Fruit fly (Drosophila melanogaster): ENCODE data around the gene Rsph9.

The Rsph9 gene

dm6 chr2L:17421366-17421765 lies 8.9 kb upstream of the Rsph9 start:
- TF ChIP-seq sens (GFP tag) (peak; percentile 54), Bteb2 (GFP tag; optimal IDR thresholded peaks at IDR 0.05) (no peak), Hr3 (GFP tag; optimal IDR thresholded peaks at IDR 0.05) (peak; percentile 3), pan (optimal IDR thresholded peaks at IDR 0.05) (no peak), pan (GFP tag; optimal IDR thresholded peaks at IDR 0.05 in 1 of 2, IDR thresholded peaks at IDR 0.05 in 1 of 2) (peak in 1 of 2 experiments; percentile 44), Optix (GFP tag; IDR thresholded peaks at IDR 0.05) (no peak), CG17361 (GFP tag; IDR thresholded peaks at IDR 0.05) (peak; percentile 36; the same call in 1 of the 3 replicates), ATbp (GFP tag; optimal IDR thresholded peaks at IDR 0.05) (no peak), Oli (tag; optimal IDR thresholded peaks at IDR 0.05) (peak; percentile 47), Fer3 (tag; optimal IDR thresholded peaks at IDR 0.05) (peak; percentile 10), CG6689 (GFP tag; IDR thresholded peaks at IDR 0.05) (0 out of 2 replicates have a peak, but pooled peaks have one; percentile 15), B-H1 (GFP tag; IDR thresholded peaks at IDR 0.05) (no peak), CG14014 (GFP tag; IDR thresholded peaks at IDR 0.05) (0 out of 2 replicates have a peak, but pooled peaks have one; percentile 19), Hr51 (GFP tag; optimal IDR thresholded peaks at IDR 0.05) (no peak), CG12155 (GFP tag; optimal IDR thresholded peaks at IDR 0.05) (peak; percentile 15), CG30403 (GFP tag; optimal IDR thresholded peaks at IDR 0.05) (peak; percentile 28), prd (optimal IDR thresholded peaks at IDR 0.05) (no peak), prd (GFP tag; IDR thresholded peaks at IDR 0.05) (peak; percentile 43), CG13424 (tag; optimal IDR thresholded peaks at IDR 0.05) (peak; percentile 37), CG10267 (tag; optimal IDR thresholded peaks at IDR 0.05) (peak; percentile 9), D19B (GFP tag; optimal IDR thresholded peaks at IDR 0.05) (peak; percentile 0), luna (GFP tag; optimal IDR thresholded peaks at IDR 0.05) (no peak), Ada2b (GFP tag; IDR thresholded peaks at IDR 0.05) (peak; percentile 17; the same call in 1 of the 2 replicates), z (GFP tag; IDR thresholded peaks at IDR 0.05) (no peak), slbo (GFP tag; IDR thresholded peaks at IDR 0.05) (peak; percentile 49; the same call in 1 of the 2 replicates), CG5245 (GFP tag; optimal IDR thresholded peaks at IDR 0.05) (no peak), CG2678 (tag; optimal IDR thresholded peaks at IDR 0.05) (peak; percentile 61), CG4404 (GFP tag; IDR thresholded peaks at IDR 0.05) (peak; percentile 25; the same call in 1 of the 2 replicates), her (GFP tag; optimal IDR thresholded peaks at IDR 0.05) (no peak), CG11085 (GFP tag; IDR thresholded peaks at IDR 0.05) (no peak), CG3281 (GFP tag; optimal IDR thresholded peaks at IDR 0.05) (peak; percentile 44), CG18599 (GFP tag; optimal IDR thresholded peaks at IDR 0.05) (peak; percentile 27), abd-A (tag; optimal IDR thresholded peaks at IDR 0.05) (no peak), Dek (tag; optimal IDR thresholded peaks at IDR 0.05) (peak; percentile 1), Sox102F (GFP tag; optimal IDR thresholded peaks at IDR 0.05) (peak; percentile 60), CG1529 (GFP tag; optimal IDR thresholded peaks at IDR 0.05) (no peak), CG13296 (GFP tag; optimal IDR thresholded peaks at IDR 0.05) (peak; percentile 3), nerfin-1 (tag; optimal IDR thresholded peaks at IDR 0.05) (no peak), ems (GFP tag; optimal IDR thresholded peaks at IDR 0.05) (no peak), CG9817 (tag; optimal IDR thresholded peaks at IDR 0.05) (no peak), gsb-n (tag; optimal IDR thresholded peaks at IDR 0.05) (no peak), Ets65A (GFP tag) (no peak), CG1832 (GFP tag; optimal IDR thresholded peaks at IDR 0.05) (no peak), CG7372 (GFP tag; IDR thresholded peaks at IDR 0.05) (no peak), sc (optimal IDR thresholded peaks at IDR 0.05) (no peak), sc (GFP tag; optimal IDR thresholded peaks at IDR 0.05) (no peak), PHDP (tag; optimal IDR thresholded peaks at IDR 0.05) (peak; percentile 26), Aef1 (GFP tag; IDR thresholded peaks at IDR 0.05) (0 out of 3 replicates have a peak, but pooled peaks have one; percentile 20), CG17385 (GFP tag; optimal IDR thresholded peaks at IDR 0.05) (peak; percentile 24), BtbVII (GFP tag; optimal IDR thresholded peaks at IDR 0.05) (no peak), CG3407 (GFP tag; optimal IDR thresholded peaks at IDR 0.05) (no peak), CG6175 (GFP tag; IDR thresholded peaks at IDR 0.05) (no peak)
